Worm (Caenorhabditis elegans): ENCODE data around the gene ssup-72.

- no peak for TF ChIP-seq ham-2 (GFP tag; optimal IDR thresholded peaks at IDR 0.05)
- no peak for TF ChIP-seq mep-1 (tag; optimal IDR thresholded peaks at IDR 0.05)
- TF ChIP-seq nhr-28 (tag; optimal IDR thresholded peaks at IDR 0.05), result no peak
Observed at ce11 chrII:6733718-6734117, 42.7 kb upstream of the ssup-72 start, which contains the start of gene T14B4.9.

All from whole organism, mixed stage, embryonic.